Worm (Caenorhabditis elegans) whole organism, late embryonic: ENCODE data around the gene C18E9.5.
A peak's percentile ranks its signal among the peaks of the same experiment; 100 is the strongest.

ENCODE experiments used
- F13H6.1 ChIP-seq: sonication (generic microtip); optimal IDR thresholded peaks from 2 replicates; lab custom pipeline; 2016; ENCODE audit warnings: missing genetic modification characterization, missing compliant biosample characterization
- K02D7.2 ChIP-seq: sonication (generic microtip); optimal IDR thresholded peaks from 2 replicates; lab custom pipeline; 2017; ENCODE audit warnings: mild to moderate bottlenecking, missing genetic modification characterization, missing compliant biosample characterization
- K09A11.1 ChIP-seq: sonication (generic microtip); optimal IDR thresholded peaks from 2 replicates; lab custom pipeline; 2017; ENCODE audit warnings: antibody characterized with exemption, mild to moderate bottlenecking, missing genetic modification characterization, missing compliant biosample characterization; ENCODE audit not compliant: insufficient read depth
- Y22D7AL.16 ChIP-seq: sonication (generic microtip); optimal IDR thresholded peaks from 2 replicates; lab custom pipeline; 2016; ENCODE audit warnings: missing genetic modification characterization, missing compliant biosample characterization
- ahr-1 ChIP-seq: sonication (generic microtip); optimal IDR thresholded peaks from 2 replicates; lab custom pipeline; 2016; ENCODE audit warnings: missing genetic modification characterization, missing compliant biosample characterization
- ama-1 ChIP-seq: fragments of 150-350 bp; optimal IDR thresholded peaks from 2 replicates; lab custom pipeline; 2014
- ceh-14 ChIP-seq: sonication (generic microtip); optimal IDR thresholded peaks from 2 replicates; lab custom pipeline; 2016; ENCODE audit warnings: missing genotype, missing genetic modification characterization, missing compliant biosample characterization
- ceh-19 ChIP-seq: fragments of 200-800 bp; sonication (Bioruptor generic); optimal IDR thresholded peaks from 2 replicates; lab custom pipeline; 2018; ENCODE audit warnings: mild to moderate bottlenecking, missing genetic modification characterization, missing compliant biosample characterization
- ceh-2 ChIP-seq: sonication (generic microtip); optimal IDR thresholded peaks from 2 replicates; lab custom pipeline; 2016; ENCODE audit warnings: missing genotype, missing genetic modification characterization, missing compliant biosample characterization
- ceh-30 ChIP-seq: fragments of 150-350 bp; optimal IDR thresholded peaks from 2 replicates; lab custom pipeline; 2014; ENCODE audit warnings: missing biosample characterization, missing genetic modification characterization
- ceh-45 ChIP-seq: fragments of 200-800 bp; sonication (Bioruptor generic); IDR thresholded peaks from 2 replicates; pipeline ENCODE4 v1.3.6; 2022; ENCODE audit warnings: missing genetic modification reagents, missing genetic modification characterization, missing compliant biosample characterization
- ceh-48 ChIP-seq: sonication (generic microtip); optimal IDR thresholded peaks from 2 replicates; lab custom pipeline; 2016; ENCODE audit warnings: missing genetic modification characterization, inconsistent platforms, missing compliant biosample characterization
- ceh-9 ChIP-seq: sonication (generic microtip); optimal IDR thresholded peaks from 2 replicates; lab custom pipeline; 2016; ENCODE audit warnings: mild to moderate bottlenecking, missing genetic modification characterization, inconsistent platforms, missing compliant biosample characterization
- dmd-4 ChIP-seq: sonication (generic microtip); optimal IDR thresholded peaks from 2 replicates; lab custom pipeline; 2016; ENCODE audit warnings: borderline replicate concordance, missing genetic modification characterization, missing compliant biosample characterization
- dve-1 ChIP-seq: sonication (generic microtip); optimal IDR thresholded peaks from 2 replicates; lab custom pipeline; 2017; ENCODE audit warnings: antibody characterized with exemption, mild to moderate bottlenecking, missing genetic modification characterization, missing compliant biosample characterization
- elt-4 ChIP-seq: sonication (generic microtip); optimal IDR thresholded peaks from 2 replicates; lab custom pipeline; 2016; ENCODE audit warnings: missing genetic modification characterization, missing compliant biosample characterization
- ets-4 ChIP-seq: sonication (generic microtip); optimal IDR thresholded peaks from 2 replicates; lab custom pipeline; 2016; ENCODE audit warnings: missing genetic modification characterization, missing compliant biosample characterization
- eyg-1 ChIP-seq: sonication (generic microtip); optimal IDR thresholded peaks from 2 replicates; lab custom pipeline; 2016; ENCODE audit warnings: missing genotype, missing genetic modification characterization, missing compliant biosample characterization
- fkh-6 ChIP-seq: sonication (generic microtip); optimal IDR thresholded peaks from 2 replicates; lab custom pipeline; 2016; ENCODE audit warnings: missing genetic modification characterization, missing compliant biosample characterization
- hlh-13 ChIP-seq: fragments of 200-800 bp; sonication (Bioruptor generic); optimal IDR thresholded peaks from 2 replicates; lab custom pipeline; 2018; ENCODE audit warnings: mild to moderate bottlenecking, missing genetic modification characterization, missing compliant biosample characterization
- madf-2 ChIP-seq: sonication (generic microtip); optimal IDR thresholded peaks from 2 replicates; lab custom pipeline; 2017; ENCODE audit warnings: missing genetic modification characterization, missing compliant biosample characterization
- nhr-232 ChIP-seq: sonication (generic microtip); optimal IDR thresholded peaks from 2 replicates; lab custom pipeline; 2016; ENCODE audit warnings: missing genetic modification characterization, missing compliant biosample characterization
- odd-2 ChIP-seq: sonication (generic microtip); optimal IDR thresholded peaks from 2 replicates; lab custom pipeline; 2017; ENCODE audit warnings: antibody characterized with exemption, mild to moderate bottlenecking, missing genetic modification characterization, missing compliant biosample characterization
- pha-4 ChIP-seq: fragments of 150-350 bp; optimal IDR thresholded peaks from 2 replicates; lab custom pipeline; 2018; ENCODE audit warnings: missing biosample characterization, missing genetic modification reagents, missing genetic modification characterization
- sdc-2 ChIP-seq: sonication (generic microtip); optimal IDR thresholded peaks from 2 replicates; lab custom pipeline; 2016; ENCODE audit warnings: missing genotype, missing genetic modification characterization, missing compliant biosample characterization
- sox-4 ChIP-seq: sonication (generic microtip); optimal IDR thresholded peaks from 2 replicates; lab custom pipeline; 2017; ENCODE audit warnings: mild to moderate bottlenecking, missing genetic modification characterization, inconsistent platforms, missing compliant biosample characterization
- syd-9 ChIP-seq: sonication (generic microtip); optimal IDR thresholded peaks from 2 replicates; lab custom pipeline; 2016; ENCODE audit warnings: mild to moderate bottlenecking, missing genetic modification characterization, moderate library complexity, missing compliant biosample characterization
- tbx-7 ChIP-seq: sonication (generic microtip); optimal IDR thresholded peaks from 2 replicates; lab custom pipeline; 2016; ENCODE audit warnings: missing genotype, missing genetic modification characterization, missing compliant biosample characterization
- unc-42 ChIP-seq: sonication (generic microtip); optimal IDR thresholded peaks from 2 replicates; lab custom pipeline; 2016; ENCODE audit warnings: missing genotype, missing genetic modification characterization, missing compliant biosample characterization
- unc-55 ChIP-seq: sonication (generic microtip); optimal IDR thresholded peaks from 2 replicates; lab custom pipeline; 2017; ENCODE audit warnings: missing biosample characterization, missing genetic modification reagents, missing genetic modification characterization
- unc-86 ChIP-seq: sonication (generic microtip); optimal IDR thresholded peaks from 2 replicates; lab custom pipeline; 2016; ENCODE audit warnings: missing genetic modification characterization, missing compliant biosample characterization

The C18E9.5 gene

ce11 chrII:8933693-8934432 lies 35.9 kb upstream of the C18E9.5 start, which contains the start of gene T21B10.3:
Gene T21B10.3 (plus strand): TSS chrII:8934382.
- no peak for TF ChIP-seq K02D7.2 (tag; lab: Kevin White, UChicago)
- no peak for TF ChIP-seq dve-1 (tag; lab: Kevin White, UChicago)
- TF ChIP-seq ceh-19 (GFP tag; lab: Kevin White, UChicago), result no peak
- TF ChIP-seq ceh-14 (tag; lab: Kevin White, UChicago), result no peak
- TF ChIP-seq ahr-1 (tag; lab: Kevin White, UChicago), result no peak
- no peak for TF ChIP-seq fkh-6
- TF ChIP-seq unc-55 (GFP tag; lab: Kevin White, UChicago), result no peak
- TF ChIP-seq hlh-13 (GFP tag; lab: Kevin White, UChicago), result no peak
- TF ChIP-seq unc-86 (tag; lab: Kevin White, UChicago), result no peak
- no peak for TF ChIP-seq odd-2
- no peak for TF ChIP-seq sox-4
- no peak for TF ChIP-seq ceh-30 (tag; lab: Kevin White, UChicago)
- no peak for TF ChIP-seq elt-4 (tag; lab: Kevin White, UChicago)
- no peak for TF ChIP-seq ceh-2 (tag; lab: Kevin White, UChicago)
- no peak for TF ChIP-seq F13H6.1 (tag; lab: Kevin White, UChicago)
- no peak for TF ChIP-seq Y22D7AL.16 (tag; lab: Kevin White, UChicago)

ce11 chrII:8938907-8939622 lies 30.7 kb upstream of the C18E9.5 start:
- TF ChIP-seq pha-4 (tag; lab: Kevin White, UChicago), result no peak
- TF ChIP-seq ceh-45 (GFP tag; lab: Robert Waterston, UW), result no peak
- TF ChIP-seq ceh-9, result no peak
- TF ChIP-seq ets-4 (tag; lab: Kevin White, UChicago), result no peak
- TF ChIP-seq ama-1 (lab: Kevin White, UChicago), result no peak
- no peak for TF ChIP-seq ceh-48 (tag; lab: Kevin White, UChicago)
- TF ChIP-seq ceh-19 (GFP tag; lab: Kevin White, UChicago), result no peak
- no peak for TF ChIP-seq K09A11.1 (tag; lab: Kevin White, UChicago)
- no peak for TF ChIP-seq nhr-232 (tag; lab: Kevin White, UChicago)
- TF ChIP-seq dmd-4 (tag; lab: Kevin White, UChicago), result no peak
- TF ChIP-seq ahr-1 (tag; lab: Kevin White, UChicago), result no peak
- TF ChIP-seq F13H6.1 (tag; lab: Kevin White, UChicago), result no peak
- TF ChIP-seq tbx-7, result no peak
- no peak for TF ChIP-seq ceh-30 (tag; lab: Kevin White, UChicago)
- TF ChIP-seq fkh-6, result no peak
- TF ChIP-seq hlh-13 (GFP tag; lab: Kevin White, UChicago), result no peak
- no peak for TF ChIP-seq Y22D7AL.16 (tag; lab: Kevin White, UChicago)
- no peak for TF ChIP-seq syd-9
- no peak for TF ChIP-seq odd-2
- no peak for TF ChIP-seq unc-86 (tag; lab: Kevin White, UChicago)

ce11 chrII:8940362-8940940 lies 29.3 kb upstream of the C18E9.5 start, which contains the start of the genes set-17 and T21B10.4:
Gene set-17 (minus strand): TSS chrII:8940488.
Gene T21B10.4 (plus strand): TSS chrII:8940894.
- TF ChIP-seq syd-9 (no peak), sdc-2 (no peak), unc-55 (GFP tag; lab: Kevin White, UChicago) (no peak), eyg-1 (tag; lab: Kevin White, UChicago) (no peak), madf-2 (no peak)
- TF ChIP-seq, all 69 proteins: peak for 0

ce11 chrII:8945167-8945566 lies 24.6 kb upstream of the C18E9.5 start:
- TF ChIP-seq pha-4 (tag; lab: Kevin White, UChicago), result no peak
- peak; percentile 82 for TF ChIP-seq unc-42
